ENCODE assay signal across 7 worm cellular contexts in genomic region chrIII:7166664-7167567, ce11.
TF ChIP-seq lines count a peak whose summit lies in the region.

No protein-coding gene starts in this region.

TF ChIP-seq in whole organism, L1 larva, 84 proteins besides CTCF, POLR2A, EP300 and RAD21 (continues in another document):
- TF ChIP-seq nhr-11 (tag; optimal IDR thresholded peaks at IDR 0.05; lab: Kevin White, UChicago) (no peak), dpl-1 (GFP tag; optimal IDR thresholded peaks at IDR 0.05; lab: Kevin White, UChicago) (peak in 2 of 3 experiments; percentile 16 to 49), lin-13 (GFP tag; optimal IDR thresholded peaks at IDR 0.05; lab: Kevin White, UChicago) (no peak), ces-1 (GFP tag; optimal IDR thresholded peaks at IDR 0.05; lab: Kevin White, UChicago) (no peak), fkh-4 (tag; optimal IDR thresholded peaks at IDR 0.05; lab: Kevin White, UChicago; ENCODE audit: borderline replicate concordance) (no peak), irx-1 (tag; optimal IDR thresholded peaks at IDR 0.05; lab: Kevin White, UChicago) (no peak), lsy-2 (tag; optimal IDR thresholded peaks at IDR 0.05; lab: Kevin White, UChicago) (peak; percentile 12 to 63), alr-1 (tag; optimal IDR thresholded peaks at IDR 0.05; lab: Kevin White, UChicago; ENCODE audit: borderline replicate concordance) (no peak), lin-39 (tag; optimal IDR thresholded peaks at IDR 0.05; lab: Kevin White, UChicago) (no peak), lir-3 (tag; optimal IDR thresholded peaks at IDR 0.05; lab: Kevin White, UChicago; ENCODE audit: poor library complexity) (no peak), nhr-20 (tag; optimal IDR thresholded peaks at IDR 0.05; lab: Kevin White, UChicago) (no peak), lin-15B (tag; optimal IDR thresholded peaks at IDR 0.05; lab: Kevin White, UChicago) (no peak)

TF ChIP-seq in whole organism, L2 larva, 48 proteins besides CTCF, POLR2A, EP300 and RAD21 (continues in another document):
- no peak for TF ChIP-seq nhr-77 (tag; optimal IDR thresholded peaks at IDR 0.05; lab: Kevin White, UChicago)
- TF ChIP-seq lsy-2 (tag; optimal IDR thresholded peaks at IDR 0.05; lab: Kevin White, UChicago), result peak in 1 of 2 experiments; percentile 69
- no peak for TF ChIP-seq sma-3 (GFP tag; optimal IDR thresholded peaks at IDR 0.05; lab: Kevin White, UChicago)
- peak; percentile 77 for TF ChIP-seq C34F6.9 (tag; optimal IDR thresholded peaks at IDR 0.05; lab: Kevin White, UChicago)
- peak; percentile 63 for TF ChIP-seq lin-11 (tag; optimal IDR thresholded peaks at IDR 0.05; lab: Kevin White, UChicago)
- TF ChIP-seq nhr-10 (tag; optimal IDR thresholded peaks at IDR 0.05; lab: Kevin White, UChicago), result no peak
- peak; percentile 71 for TF ChIP-seq crh-2 (tag; optimal IDR thresholded peaks at IDR 0.05; lab: Kevin White, UChicago)
- no peak for TF ChIP-seq skn-1 (tag; optimal IDR thresholded peaks at IDR 0.05; lab: Kevin White, UChicago)
- TF ChIP-seq ztf-11 (tag; optimal IDR thresholded peaks at IDR 0.05; lab: Kevin White, UChicago), result no peak
- peak; percentile 44 for TF ChIP-seq F13H6.1 (tag; optimal IDR thresholded peaks at IDR 0.05; lab: Kevin White, UChicago)
- no peak for TF ChIP-seq nhr-23 (tag; optimal IDR thresholded peaks at IDR 0.05; lab: Kevin White, UChicago)
- TF ChIP-seq mdl-1 (tag; optimal IDR thresholded peaks at IDR 0.05; lab: Kevin White, UChicago), result peak; percentile 23 to 29
- no peak for TF ChIP-seq sem-4 (tag; optimal IDR thresholded peaks at IDR 0.05; lab: Kevin White, UChicago)
- TF ChIP-seq unc-62 (GFP tag; optimal IDR thresholded peaks at IDR 0.05; lab: Kevin White, UChicago), result no peak

TF ChIP-seq in whole organism, L3 larva, 47 proteins besides CTCF, POLR2A, EP300 and RAD21:
- TF ChIP-seq fkh-10 (GFP tag; optimal IDR thresholded peaks at IDR 0.05; lab: Kevin White, UChicago) (peak; percentile 23), hmg-11 (tag; optimal IDR thresholded peaks at IDR 0.05; lab: Kevin White, UChicago) (peak; percentile 91), nfya-1 (tag; optimal IDR thresholded peaks at IDR 0.05; lab: Kevin White, UChicago; ENCODE audit: insufficient read depth) (peak; percentile 77), pqm-1 (tag; optimal IDR thresholded peaks at IDR 0.05; lab: Kevin White, UChicago) (peak; percentile 65), egl-27 (tag; optimal IDR thresholded peaks at IDR 0.05; lab: Kevin White, UChicago) (peak; percentile 54), nhr-23 (tag; optimal IDR thresholded peaks at IDR 0.05; lab: Kevin White, UChicago) (no peak), pha-4 (tag; optimal IDR thresholded peaks at IDR 0.05; lab: Kevin White, UChicago) (peak; percentile 51), lin-15B (tag; optimal IDR thresholded peaks at IDR 0.05; lab: Kevin White, UChicago) (peak; percentile 74), lin-39 (tag; optimal IDR thresholded peaks at IDR 0.05; lab: Kevin White, UChicago) (peak; percentile 68), zag-1 (tag; optimal IDR thresholded peaks at IDR 0.05; lab: Kevin White, UChicago) (no peak), elt-2 (tag; optimal IDR thresholded peaks at IDR 0.05; lab: Kevin White, UChicago) (peak; percentile 91), ztf-4 (tag; optimal IDR thresholded peaks at IDR 0.05; lab: Kevin White, UChicago) (no peak)

TF ChIP-seq in whole organism, L4 larva, 104 proteins besides CTCF, POLR2A, EP300 and RAD21 (continues in another document):
- TF ChIP-seq daf-16 (GFP tag; optimal IDR thresholded peaks at IDR 0.05; lab: Kevin White, UChicago), result no peak
- TF ChIP-seq daf-16 (tag; optimal IDR thresholded peaks at IDR 0.05; lab: Kevin White, UChicago), result peak; percentile 74
- no peak for TF ChIP-seq ZK546.5 (tag; optimal IDR thresholded peaks at IDR 0.05; lab: Kevin White, UChicago)
- TF ChIP-seq F44E2.7 (GFP tag; IDR thresholded peaks at IDR 0.05; lab: Robert Waterston, UW), result no peak
- peak in 1 of 2 experiments; percentile 41 for TF ChIP-seq mdl-1 (tag; optimal IDR thresholded peaks at IDR 0.05; lab: Kevin White, UChicago)
- no peak for TF ChIP-seq T26A8.4 (GFP tag; IDR thresholded peaks at IDR 0.05; lab: Robert Waterston, UW)
- TF ChIP-seq cey-2 (tag; optimal IDR thresholded peaks at IDR 0.05; lab: Kevin White, UChicago; ENCODE audit: borderline replicate concordance, insufficient read depth), result no peak
- TF ChIP-seq F37D6.2 (tag; optimal IDR thresholded peaks at IDR 0.05; lab: Kevin White, UChicago), result peak; percentile 9
- peak; percentile 31 for TF ChIP-seq set-16 (GFP tag; IDR thresholded peaks at IDR 0.05; lab: Robert Waterston, UW)
- no peak for TF ChIP-seq lir-3 (tag; optimal IDR thresholded peaks at IDR 0.05; lab: Kevin White, UChicago)
- no peak for TF ChIP-seq ztf-11 (tag; optimal IDR thresholded peaks at IDR 0.05; lab: Kevin White, UChicago)
- no peak for TF ChIP-seq nhr-41 (GFP tag; IDR thresholded peaks at IDR 0.05; lab: Robert Waterston, UW)
- no peak for TF ChIP-seq zip-2 (tag; optimal IDR thresholded peaks at IDR 0.05; lab: Kevin White, UChicago)
- peak; percentile 5 for TF ChIP-seq ztf-7 (tag; optimal IDR thresholded peaks at IDR 0.05; lab: Kevin White, UChicago)
- no peak for TF ChIP-seq nhr-42 (GFP tag; IDR thresholded peaks at IDR 0.05; lab: Robert Waterston, UW)

TF ChIP-seq in whole organism, late embryonic, 69 proteins besides CTCF, POLR2A, EP300 and RAD21:
- TF ChIP-seq elt-2 (tag; optimal IDR thresholded peaks at IDR 0.05; lab: Kevin White, UChicago), result peak; percentile 91
- peak; percentile 8 for TF ChIP-seq nfya-1 (tag; optimal IDR thresholded peaks at IDR 0.05; lab: Kevin White, UChicago)
- no peak for TF ChIP-seq unc-55 (GFP tag; optimal IDR thresholded peaks at IDR 0.05; lab: Kevin White, UChicago)

TF ChIP-seq in whole organism, mixed stage, embryonic, 35 proteins besides CTCF, POLR2A, EP300 and RAD21:
- no peak for TF ChIP-seq unc-62 (GFP tag; optimal IDR thresholded peaks at IDR 0.05; lab: Kevin White, UChicago)
- TF ChIP-seq nhr-237 (tag; optimal IDR thresholded peaks at IDR 0.05; lab: Kevin White, UChicago), result peak; percentile 6
- TF ChIP-seq drap-1 (GFP tag; optimal IDR thresholded peaks at IDR 0.05; lab: Kevin White, UChicago), result peak; percentile 11

TF ChIP-seq in whole organism, young adult, 124 proteins besides CTCF, POLR2A, EP300 and RAD21 (continues in another document):
- TF ChIP-seq sea-2 (GFP tag; IDR thresholded peaks at IDR 0.05; lab: Robert Waterston, UW), result no peak
- TF ChIP-seq tbx-9 (tag; optimal IDR thresholded peaks at IDR 0.05; lab: Kevin White, UChicago; ENCODE audit: borderline replicate concordance), result no peak
- TF ChIP-seq fkh-3 (tag; optimal IDR thresholded peaks at IDR 0.05; lab: Kevin White, UChicago), result no peak
- TF ChIP-seq somi-1 (GFP tag; optimal IDR thresholded peaks at IDR 0.05; lab: Kevin White, UChicago), result peak; percentile 4
- TF ChIP-seq attf-6 (GFP tag; IDR thresholded peaks at IDR 0.05; lab: Robert Waterston, UW), result no peak
- TF ChIP-seq attf-5 (GFP tag; optimal IDR thresholded peaks at IDR 0.05; lab: Kevin White, UChicago), result peak; percentile 47
- no peak for TF ChIP-seq F57C9.4 (tag; optimal IDR thresholded peaks at IDR 0.05; lab: Kevin White, UChicago)
- TF ChIP-seq lin-35 (GFP tag; optimal IDR thresholded peaks at IDR 0.05; lab: Kevin White, UChicago), result no peak
- TF ChIP-seq ztf-6 (GFP tag; IDR thresholded peaks at IDR 0.05; lab: Robert Waterston, UW), result no peak
- no peak for TF ChIP-seq ztf-26 (tag; optimal IDR thresholded peaks at IDR 0.05; lab: Kevin White, UChicago)
- TF ChIP-seq ekl-4 (GFP tag; IDR thresholded peaks at IDR 0.05; lab: Robert Waterston, UW), result no peak
- peak; percentile 39; the same call in 1 of the 2 replicates for TF ChIP-seq hmg-1.2 (GFP tag; IDR thresholded peaks at IDR 0.05; lab: Robert Waterston, UW)
- peak; percentile 47 for TF ChIP-seq chd-7 (tag; optimal IDR thresholded peaks at IDR 0.05; lab: Kevin White, UChicago)
- no peak for TF ChIP-seq nhr-120 (GFP tag; IDR thresholded peaks at IDR 0.05; lab: Robert Waterston, UW)
- no peak for TF ChIP-seq lir-1 (GFP tag; conservative IDR thresholded peaks at IDR 0.05; lab: Robert Waterston, UW)
- TF ChIP-seq ceh-100 (GFP tag; IDR thresholded peaks at IDR 0.05; lab: Robert Waterston, UW), result no peak
- peak; percentile 96 to 97 for TF ChIP-seq let-607 (tag; optimal IDR thresholded peaks at IDR 0.05; lab: Kevin White, UChicago)
- TF ChIP-seq T26A5.8 (tag; optimal IDR thresholded peaks at IDR 0.05; lab: Kevin White, UChicago), result no peak
- TF ChIP-seq aptf-3 (GFP tag; IDR thresholded peaks at IDR 0.05; lab: Robert Waterston, UW), result no peak
- TF ChIP-seq cebp-2 (GFP tag; IDR thresholded peaks at IDR 0.05; lab: Robert Waterston, UW), result no peak
- no peak for TF ChIP-seq madf-10 (tag; optimal IDR thresholded peaks at IDR 0.05; lab: Kevin White, UChicago)
- TF ChIP-seq lag-1 (GFP tag; IDR thresholded peaks at IDR 0.05; lab: Robert Waterston, UW), result no peak
- TF ChIP-seq egl-44 (GFP tag; IDR thresholded peaks at IDR 0.05; lab: Robert Waterston, UW), result no peak
- no peak for TF ChIP-seq lsl-1 (GFP tag; optimal IDR thresholded peaks at IDR 0.05; lab: Kevin White, UChicago)
- TF ChIP-seq lin-54 (GFP tag; optimal IDR thresholded peaks at IDR 0.05; lab: Kevin White, UChicago), result no peak
- TF ChIP-seq cebp-1 (GFP tag; IDR thresholded peaks at IDR 0.05; lab: Robert Waterston, UW), result no peak
- TF ChIP-seq cebp-1 (tag; optimal IDR thresholded peaks at IDR 0.05; lab: Kevin White, UChicago), result peak; percentile 49
- no peak for TF ChIP-seq C17E4.6 (GFP tag; IDR thresholded peaks at IDR 0.05; lab: Robert Waterston, UW)
- TF ChIP-seq F10E7.11 (tag; optimal IDR thresholded peaks at IDR 0.05; lab: Kevin White, UChicago), result no peak
- 0 out of 2 replicates have a peak, but pooled peaks have one; percentile 11 for TF ChIP-seq nfyb-1 (GFP tag; IDR thresholded peaks at IDR 0.05; lab: Robert Waterston, UW)
- TF ChIP-seq Y56A3A.18 (GFP tag; IDR thresholded peaks at IDR 0.05; lab: Robert Waterston, UW), result no peak
- no peak for TF ChIP-seq C06A6.2 (GFP tag; conservative IDR thresholded peaks at IDR 0.05; lab: Robert Waterston, UW)
- TF ChIP-seq Y79H2A.3 (GFP tag; conservative IDR thresholded peaks at IDR 0.05; lab: Robert Waterston, UW), result no peak
- TF ChIP-seq unc-62 (GFP tag; optimal IDR thresholded peaks at IDR 0.05; lab: Kevin White, UChicago), result peak; percentile 2
- TF ChIP-seq B0261.1 (tag; optimal IDR thresholded peaks at IDR 0.05; lab: Kevin White, UChicago), result no peak
- TF ChIP-seq B0035.1 (tag; optimal IDR thresholded peaks at IDR 0.05; lab: Kevin White, UChicago), result no peak
- peak; percentile 43 for TF ChIP-seq K12H6.12 (tag; optimal IDR thresholded peaks at IDR 0.05; lab: Kevin White, UChicago)
- no peak for TF ChIP-seq Y53G8AR.9 (GFP tag; conservative IDR thresholded peaks at IDR 0.05; lab: Robert Waterston, UW)
- peak; percentile 78 for TF ChIP-seq zfh-2 (GFP tag; conservative IDR thresholded peaks at IDR 0.05; lab: Robert Waterston, UW)
- no peak for TF ChIP-seq nhr-179 (tag; optimal IDR thresholded peaks at IDR 0.05; lab: Kevin White, UChicago)
- TF ChIP-seq ceh-58 (GFP tag; IDR thresholded peaks at IDR 0.05; lab: Robert Waterston, UW), result no peak
